Worm (Caenorhabditis elegans) whole organism, L4/young adult: ENCODE measurements around the gene tbc-16.

Source experiments
- dao-5 ChIP-seq: sonication (generic microtip); optimal IDR thresholded peaks from 2 replicates; lab custom pipeline; 2016; ENCODE audit warnings: missing genotype, missing genetic modification characterization, moderate library complexity, missing compliant biosample characterization
- him-1 ChIP-seq: sonication (generic microtip); optimal IDR thresholded peaks from 2 replicates; lab custom pipeline; 2016; ENCODE audit warnings: missing genotype, missing genetic modification reagents, missing genetic modification characterization, missing compliant biosample characterization

DNA sequence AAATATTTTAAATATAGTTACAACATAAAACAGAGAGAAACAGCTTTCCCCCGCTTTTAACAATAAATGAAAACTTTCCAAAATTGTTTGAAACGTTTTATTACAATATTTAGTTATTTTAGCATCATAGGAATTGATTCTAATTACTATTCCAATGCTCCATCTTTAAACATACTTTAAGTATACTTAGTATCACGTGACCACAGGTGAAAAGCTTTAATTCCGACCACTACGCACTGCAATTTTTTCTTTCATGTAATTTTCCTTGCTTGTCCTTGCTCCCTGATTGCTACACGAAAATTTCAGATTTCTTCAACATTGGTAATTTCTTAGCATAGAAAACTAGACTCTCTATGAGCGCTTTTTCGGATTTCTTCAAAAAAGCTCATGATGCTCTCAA, at the start of gene tbc-16:
- TF ChIP-seq him-1 (tag; lab: Kevin White, UChicago) (no peak), dao-5 (no peak)
